Fruit fly (Drosophila melanogaster) whole organism, pupa: ENCODE measurements around the gene CG10700.

Source experiments
- CG9948 ChIP-seq: fragments of 200-800 bp; sonication (Bioruptor generic); optimal IDR thresholded peaks from 2 replicates; lab custom pipeline; 2018; ENCODE audit warnings: missing biosample characterization, mild to moderate bottlenecking, missing genetic modification characterization, moderate library complexity
- D1 ChIP-seq: fragments of 200-800 bp; sonication (Bioruptor generic); optimal IDR thresholded peaks from 2 replicates; lab custom pipeline; 2018; ENCODE audit warnings: missing biosample characterization, mild to moderate bottlenecking, missing genetic modification characterization, moderate library complexity

DNA sequence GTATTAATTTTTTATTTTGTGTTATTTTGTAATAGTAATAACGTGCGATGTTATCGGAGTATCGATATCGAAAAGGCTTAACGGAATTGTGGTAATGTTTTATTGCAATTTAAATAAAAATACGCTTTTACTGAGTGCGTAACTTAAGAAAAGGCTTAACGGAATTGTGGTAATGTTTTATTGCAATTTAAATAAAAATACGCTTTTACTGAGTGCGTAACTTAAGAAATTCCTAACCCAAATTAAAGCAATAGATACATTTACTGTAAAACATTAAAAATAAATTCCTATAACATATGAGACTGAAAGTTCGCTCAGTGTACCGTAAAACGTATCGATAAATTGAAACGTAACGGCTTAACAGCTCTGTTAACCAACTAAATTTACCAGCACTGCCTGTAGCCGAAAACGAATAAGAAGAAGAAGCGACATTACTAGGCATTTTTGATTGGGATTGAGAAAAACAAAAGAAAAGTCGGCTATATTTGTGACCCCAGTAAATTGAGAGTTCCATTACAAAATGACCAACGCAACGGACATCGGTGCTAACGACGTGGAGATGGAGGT is 27.2 kb downstream of the CG10700 start, which contains the start of gene Rpn3:
- TF ChIP-seq D1 (no peak), CG9948 (tag; lab: Kevin White, UChicago) (peak; percentile 74)
